Worm (Caenorhabditis elegans): ENCODE measurements around the gene rap-3.

rap-3 gene

ce11 chrIV:11149454-11150163 lies 27.5 kb upstream of the rap-3 start, which contains the start of the genes F01G4.6 and pfd-1 (continued):
- TF ChIP-seq sptf-2 (GFP tag; optimal IDR thresholded peaks at IDR 0.05) (no peak), hrde-1 (tag; optimal IDR thresholded peaks at IDR 0.05; ENCODE audit: borderline replicate concordance) (no peak), B0336.3 (GFP tag; IDR thresholded peaks at IDR 0.05) (0 out of 2 replicates have a peak, but pooled peaks have one; percentile 64), atf-7 (tag; optimal IDR thresholded peaks at IDR 0.05) (peak; percentile 50), madf-10 (tag; optimal IDR thresholded peaks at IDR 0.05) (peak; percentile 55), D2030.7 (GFP tag; IDR thresholded peaks at IDR 0.05) (0 out of 2 replicates have a peak, but pooled peaks have one; percentile 38), attf-3 (GFP tag; conservative IDR thresholded peaks at IDR 0.05) (peak; percentile 43; the same call in 1 of the 2 replicates), C06A6.2 (GFP tag; conservative IDR thresholded peaks at IDR 0.05) (peak; percentile 87), aptf-2 (GFP tag; conservative IDR thresholded peaks at IDR 0.05) (no peak), somi-1 (GFP tag; optimal IDR thresholded peaks at IDR 0.05) (peak; percentile 1), ekl-4 (GFP tag; IDR thresholded peaks at IDR 0.05) (peak; percentile 85), ceh-91 (GFP tag; IDR thresholded peaks at IDR 0.05) (0 out of 2 replicates have a peak, but pooled peaks have one; percentile 27), K12H6.12 (tag; optimal IDR thresholded peaks at IDR 0.05) (peak; percentile 68), mes-4 (tag; optimal IDR thresholded peaks at IDR 0.05) (no peak), nfya-2 (GFP tag; IDR thresholded peaks at IDR 0.05) (no peak), mel-28 (tag; optimal IDR thresholded peaks at IDR 0.05; ENCODE audit: borderline replicate concordance) (no peak), lir-1 (GFP tag; conservative IDR thresholded peaks at IDR 0.05) (peak; percentile 54), F57C9.4 (tag; optimal IDR thresholded peaks at IDR 0.05) (no peak), nhr-120 (GFP tag; IDR thresholded peaks at IDR 0.05) (no peak), ztf-6 (GFP tag; IDR thresholded peaks at IDR 0.05) (no peak), pbrm-1 (GFP tag; IDR thresholded peaks at IDR 0.05) (peak; percentile 79), B0035.1 (tag; optimal IDR thresholded peaks at IDR 0.05) (no peak), egrh-3 (GFP tag; IDR thresholded peaks at IDR 0.05) (no peak), fkh-3 (tag; optimal IDR thresholded peaks at IDR 0.05) (no peak), snpc-1.3 (tag; optimal IDR thresholded peaks at IDR 0.05; ENCODE audit: insufficient read depth) (peak; percentile 22), dpl-1 (GFP tag; optimal IDR thresholded peaks at IDR 0.05) (peak; percentile 43), snpc-4 (GFP tag; optimal IDR thresholded peaks at IDR 0.05) (peak; percentile 18), snpc-4 (tag; optimal IDR thresholded peaks at IDR 0.05) (peak; percentile 39 to 68 (median 58)), gei-17 (GFP tag; optimal IDR thresholded peaks at IDR 0.05) (peak; percentile 53), F23B12.7 (tag; optimal IDR thresholded peaks at IDR 0.05; ENCODE audit: insufficient read depth) (peak; percentile 73), Y67H2A.10 (GFP tag; conservative IDR thresholded peaks at IDR 0.05) (peak; percentile 41; the same call in 1 of the 2 replicates), egl-18 (GFP tag; IDR thresholded peaks at IDR 0.05) (no peak)

DNA sequence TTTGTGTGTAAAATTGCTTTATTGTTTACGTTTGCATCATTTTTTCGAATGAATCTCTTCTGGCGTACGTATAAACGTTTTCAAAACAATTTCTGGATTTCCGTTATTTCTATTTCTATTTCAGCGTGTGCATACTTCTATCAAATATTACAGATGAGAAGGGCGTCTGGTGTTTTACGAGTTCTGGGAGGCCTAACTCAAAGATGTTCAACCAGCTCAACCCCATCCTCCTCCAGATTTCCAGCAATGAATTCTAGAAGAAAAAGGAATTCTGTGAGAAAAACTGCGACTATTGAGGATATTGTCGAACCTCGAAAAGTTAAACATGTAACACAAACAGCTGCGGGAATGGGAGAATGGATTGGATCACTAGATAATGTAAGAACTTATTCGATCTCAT lies 26.2 kb upstream of the rap-3 start, which contains the start of gene C08F8.2:
Gene C08F8.2, plus strand, starts transcription at position 154 of the 400 bp plus-strand sequence.
- TF ChIP-seq let-607 (tag; optimal IDR thresholded peaks at IDR 0.05) (no peak), ceh-100 (GFP tag; IDR thresholded peaks at IDR 0.05) (no peak), F23B12.7 (tag; optimal IDR thresholded peaks at IDR 0.05; ENCODE audit: insufficient read depth) (no peak), hsf-1 (GFP tag; IDR thresholded peaks at IDR 0.05) (0 out of 2 replicates have a peak, but pooled peaks have one; percentile 26), pha-4 (tag; optimal IDR thresholded peaks at IDR 0.05) (no peak), attf-3 (GFP tag; conservative IDR thresholded peaks at IDR 0.05) (no peak), lin-35 (GFP tag; optimal IDR thresholded peaks at IDR 0.05) (no peak), die-1 (tag; optimal IDR thresholded peaks at IDR 0.05) (no peak), lin-54 (GFP tag; optimal IDR thresholded peaks at IDR 0.05) (peak; percentile 22), bed-1 (GFP tag; IDR thresholded peaks at IDR 0.05) (no peak), Y67H2A.10 (GFP tag; conservative IDR thresholded peaks at IDR 0.05) (no peak), sea-2 (GFP tag; IDR thresholded peaks at IDR 0.05) (no peak), efl-1 (GFP tag; optimal IDR thresholded peaks at IDR 0.05) (no peak), madf-8 (GFP tag; conservative IDR thresholded peaks at IDR 0.05) (no peak), zim-3 (tag; optimal IDR thresholded peaks at IDR 0.05) (no peak), ama-1 (optimal IDR thresholded peaks at IDR 0.05) (no peak), ama-1 (GFP tag; optimal IDR thresholded peaks at IDR 0.05) (no peak), attf-5 (GFP tag; optimal IDR thresholded peaks at IDR 0.05) (no peak), lsl-1 (GFP tag; optimal IDR thresholded peaks at IDR 0.05) (no peak)

Measured in whole organism, young adult.